Fruit fly (Drosophila melanogaster) whole organism, prepupa: ENCODE data around the gene Or94b.

Experiments
- CG15336 ChIP-seq: fragments of 200-800 bp; sonication (Bioruptor generic); IDR thresholded peaks from 2 replicates; pipeline ENCODE4 v1.3.6; 2022; ENCODE audit warnings: missing biosample characterization, missing genetic modification characterization
- CG4318 ChIP-seq: fragments of 200-800 bp; sonication (Bioruptor generic); optimal IDR thresholded peaks from 3 replicates; lab custom pipeline; 2017; ENCODE audit warnings: missing biosample characterization, mild to moderate bottlenecking, missing genetic modification characterization
- CG6792 ChIP-seq: fragments of 200-800 bp; sonication (Bioruptor generic); optimal IDR thresholded peaks from 3 replicates; lab custom pipeline; 2016; ENCODE audit warnings: missing biosample characterization, missing genetic modification characterization
- CG6808 ChIP-seq: fragments of 200-800 bp; sonication (Bioruptor generic); optimal IDR thresholded peaks from 3 replicates; lab custom pipeline; 2017; ENCODE audit warnings: missing biosample characterization, missing genetic modification characterization, mild to moderate bottlenecking, moderate library complexity, missing genetic modification reagents
- CG8319 ChIP-seq: fragments of 200-800 bp; sonication (Bioruptor generic); optimal IDR thresholded peaks from 3 replicates; lab custom pipeline; 2016; ENCODE audit warnings: missing biosample characterization, missing genetic modification characterization
- Lpt ChIP-seq: fragments of 200-800 bp; sonication (Bioruptor generic); optimal IDR thresholded peaks from 3 replicates; lab custom pipeline; 2016; ENCODE audit warnings: missing biosample characterization, missing genetic modification characterization
- Sox14 ChIP-seq: fragments of 200-800 bp; sonication (Bioruptor generic); optimal IDR thresholded peaks from 3 replicates; lab custom pipeline; 2016; ENCODE audit warnings: missing biosample characterization, missing genetic modification characterization
- Sox15 ChIP-seq: fragments of 200-800 bp; sonication (Bioruptor generic); optimal IDR thresholded peaks from 3 replicates; lab custom pipeline; 2016; ENCODE audit warnings: missing biosample characterization, missing genetic modification characterization

- TF ChIP-seq CG4318 (GFP tag; lab: Kevin White, UChicago): no peak
- TF ChIP-seq CG6808: no peak
- TF ChIP-seq CG15336 (GFP tag; lab: Robert Waterston, UW): no peak
- TF ChIP-seq Sox14 (GFP tag; lab: Kevin White, UChicago): no peak
- TF ChIP-seq Sox15 (GFP tag; lab: Kevin White, UChicago): no peak
- no peak for TF ChIP-seq CG6792
- no peak for TF ChIP-seq Lpt (GFP tag; lab: Kevin White, UChicago)
- no peak for TF ChIP-seq CG8319 (GFP tag; lab: Kevin White, UChicago)
These were observed 41.8 kb downstream of the Or94b start for dm6 chr3R:23030900-23031299.
